Worm (Caenorhabditis elegans) whole organism, midembryonic: ENCODE data around the gene Y41C4A.7.

Experiments used
- flt-1 ChIP-seq: fragments of 200-800 bp; sonication (Bioruptor generic); IDR thresholded peaks from 2 replicates; pipeline ENCODE4 v1.3.6; 2022; ENCODE audit warnings: missing genetic modification characterization, missing compliant biosample characterization
- klf-2 ChIP-seq: fragments of 200-800 bp; sonication (Bioruptor generic); conservative IDR thresholded peaks from 2 replicates; pipeline ENCODE4 v1.3.6; 2022; ENCODE audit warnings: missing genetic modification reagents, missing genetic modification characterization, missing compliant biosample characterization
- med-1 ChIP-seq: sonication (generic microtip); optimal IDR thresholded peaks from 2 replicates; lab custom pipeline; 2017; ENCODE audit warnings: missing genetic modification characterization, mild to moderate bottlenecking, missing compliant biosample characterization, antibody characterized with exemption, missing genetic modification reagents; ENCODE audit not compliant: insufficient read depth

ce11 chrIII:11718548-11718947, 19.9 kb downstream of the Y41C4A.7 start, which contains the start of gene Y41C4A.9:
- TF ChIP-seq med-1 (GFP tag; lab: Kevin White, UChicago), result no peak
- TF ChIP-seq flt-1 (GFP tag; lab: Robert Waterston, UW), result no peak
- no peak for TF ChIP-seq klf-2
